Worm (Caenorhabditis elegans) whole organism, midembryonic: ENCODE results near the gene ttll-4.

ENCODE experiments used
- T22C8.4 ChIP-seq: fragments of 200-800 bp; sonication (Bioruptor generic); IDR thresholded peaks from 2 replicates; pipeline ENCODE4 v1.3.6; 2022; ENCODE audit warnings: missing genetic modification characterization, missing compliant biosample characterization
- cog-1 ChIP-seq: sonication (generic microtip); optimal IDR thresholded peaks from 2 replicates; lab custom pipeline; 2016; ENCODE audit warnings: missing genetic modification characterization, missing compliant biosample characterization
- flt-1 ChIP-seq: fragments of 200-800 bp; sonication (Bioruptor generic); IDR thresholded peaks from 2 replicates; pipeline ENCODE4 v1.3.6; 2022; ENCODE audit warnings: missing genetic modification characterization, missing compliant biosample characterization
- klf-2 ChIP-seq: fragments of 200-800 bp; sonication (Bioruptor generic); conservative IDR thresholded peaks from 2 replicates; pipeline ENCODE4 v1.3.6; 2022; ENCODE audit warnings: missing genetic modification reagents, missing genetic modification characterization, missing compliant biosample characterization
- med-1 ChIP-seq: sonication (generic microtip); optimal IDR thresholded peaks from 2 replicates; lab custom pipeline; 2017; ENCODE audit warnings: missing genetic modification characterization, mild to moderate bottlenecking, missing compliant biosample characterization, antibody characterized with exemption, missing genetic modification reagents; ENCODE audit not compliant: insufficient read depth
- ref-1 ChIP-seq: fragments of 200-800 bp; sonication (Bioruptor generic); conservative IDR thresholded peaks from 2 replicates; pipeline ENCODE4 v1.3.6; 2022; ENCODE audit warnings: missing genetic modification reagents, missing genetic modification characterization, missing compliant biosample characterization
- tab-1 ChIP-seq: fragments of 200-800 bp; sonication (Bioruptor generic); IDR thresholded peaks from 2 replicates; pipeline ENCODE4 v1.3.6; 2022; ENCODE audit warnings: missing genetic modification characterization, missing compliant biosample characterization
- ztf-23 ChIP-seq: fragments of 200-800 bp; sonication (Bioruptor generic); IDR thresholded peaks from 2 replicates; pipeline ENCODE4 v1.3.6; 2022; ENCODE audit warnings: missing genetic modification reagents, missing genetic modification characterization, missing compliant biosample characterization
- ztf-29 ChIP-seq: fragments of 200-800 bp; sonication (Bioruptor generic); IDR thresholded peaks from 2 replicates; pipeline ENCODE4 v1.3.6; 2022; ENCODE audit warnings: missing genetic modification reagents, missing genetic modification characterization, missing compliant biosample characterization

The ttll-4 gene

ce11 chrIII:10112958-10113357 lies 11.0 kb upstream of the ttll-4 start, which contains the start of gene vps-29:
vps-29 (minus strand) TSS chrIII:10113058.
- TF ChIP-seq ref-1 (GFP tag; lab: Robert Waterston, UW): no peak
- no peak for TF ChIP-seq flt-1 (GFP tag; lab: Robert Waterston, UW)
- TF ChIP-seq med-1 (GFP tag; lab: Kevin White, UChicago): no peak
- TF ChIP-seq ztf-29 (GFP tag; lab: Robert Waterston, UW): no peak
- TF ChIP-seq cog-1 (tag; lab: Kevin White, UChicago): no peak
- no peak for TF ChIP-seq T22C8.4
- no peak for TF ChIP-seq tab-1 (GFP tag; lab: Robert Waterston, UW)
- no peak for TF ChIP-seq klf-2
- no peak for TF ChIP-seq ztf-23

ce11 chrIII:10114662-10115061 lies 9.3 kb upstream of the ttll-4 start, which contains the start of the genes ZK1128.1 and mett-10:
ZK1128.1 (minus strand) TSS chrIII:10114760.
mett-10 (plus strand) TSS chrIII:10115036.
- TF ChIP-seq ref-1 (GFP tag; lab: Robert Waterston, UW) (no peak), ztf-29 (GFP tag; lab: Robert Waterston, UW) (no peak), cog-1 (tag; lab: Kevin White, UChicago) (no peak), T22C8.4 (no peak), tab-1 (GFP tag; lab: Robert Waterston, UW) (no peak), med-1 (GFP tag; lab: Kevin White, UChicago) (no peak), ztf-23 (no peak), klf-2 (no peak), flt-1 (GFP tag; lab: Robert Waterston, UW) (no peak)

DNA sequence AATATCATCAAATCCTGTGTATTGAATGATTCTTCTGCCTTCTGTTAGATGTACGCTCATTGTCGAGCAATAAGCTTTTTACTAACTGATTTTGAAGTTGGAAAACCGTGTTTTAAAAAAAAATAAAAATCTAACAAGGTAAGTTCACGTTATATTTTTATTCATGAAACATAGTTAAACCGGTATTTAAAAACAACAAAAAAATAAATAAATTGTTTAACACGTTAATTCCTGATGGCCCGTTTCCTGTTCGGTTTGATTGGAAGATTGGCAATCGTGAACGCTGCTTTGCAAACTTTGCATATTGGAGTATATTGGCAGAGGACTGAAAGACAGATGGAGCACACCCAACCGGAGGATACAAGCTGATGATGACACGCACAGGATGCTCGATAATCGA lies 5.2 kb upstream of the ttll-4 start, which contains the start of gene ZK1128.3:
Gene ZK1128.3 (minus strand): TSS at position 101 of the 400 bp plus-strand sequence.
- TF ChIP-seq klf-2 (no peak), tab-1 (GFP tag; lab: Robert Waterston, UW) (no peak), med-1 (GFP tag; lab: Kevin White, UChicago) (no peak), ztf-23 (no peak)

DNA sequence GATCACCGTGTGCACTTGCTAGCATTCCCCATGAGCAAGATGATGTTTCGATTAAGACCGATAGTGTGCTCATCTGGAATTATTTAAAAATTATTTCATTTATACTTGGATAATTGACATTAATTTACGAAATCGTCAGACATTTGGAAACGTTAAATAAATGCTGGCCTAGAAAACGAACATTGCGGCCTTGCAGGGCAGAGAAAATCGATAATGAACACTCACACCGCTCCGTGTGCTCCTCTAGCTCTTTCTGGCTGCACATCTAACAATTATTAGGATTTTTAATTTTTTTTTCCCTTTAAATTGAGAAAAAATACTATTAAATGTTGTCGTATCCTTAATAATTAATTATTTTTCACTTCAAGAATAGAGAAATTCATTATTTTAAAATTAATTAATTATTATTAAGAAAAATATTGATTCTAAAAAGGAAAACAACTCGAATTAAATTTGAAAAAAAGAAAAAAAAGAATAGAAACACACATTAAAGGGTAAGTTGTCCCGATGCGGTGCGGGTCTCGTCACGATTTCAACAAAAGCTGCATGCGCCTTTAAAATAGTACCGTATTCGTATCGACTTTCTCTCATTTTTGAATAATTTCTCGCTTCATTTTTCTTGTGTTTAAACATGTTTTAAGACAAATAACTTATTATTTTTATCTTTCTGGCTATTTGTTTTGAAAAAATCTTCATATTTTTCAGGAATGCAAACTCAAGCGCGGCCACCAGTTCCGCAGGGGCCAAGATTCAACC lies 3.7 kb upstream of the ttll-4 start, which contains the start of the genes gtf-2H3 and ham-3:
Gene gtf-2H3 (minus strand): TSS at position 73 of the 756 bp plus-strand sequence.
Gene ham-3 (plus strand): TSS at position 706 of the 756 bp plus-strand sequence.
- TF ChIP-seq med-1 (GFP tag; lab: Kevin White, UChicago): no peak
- TF ChIP-seq flt-1 (GFP tag; lab: Robert Waterston, UW): no peak
- no peak for TF ChIP-seq klf-2
- TF ChIP-seq T22C8.4: peak; percentile 89
- no peak for TF ChIP-seq cog-1 (tag; lab: Kevin White, UChicago)

DNA sequence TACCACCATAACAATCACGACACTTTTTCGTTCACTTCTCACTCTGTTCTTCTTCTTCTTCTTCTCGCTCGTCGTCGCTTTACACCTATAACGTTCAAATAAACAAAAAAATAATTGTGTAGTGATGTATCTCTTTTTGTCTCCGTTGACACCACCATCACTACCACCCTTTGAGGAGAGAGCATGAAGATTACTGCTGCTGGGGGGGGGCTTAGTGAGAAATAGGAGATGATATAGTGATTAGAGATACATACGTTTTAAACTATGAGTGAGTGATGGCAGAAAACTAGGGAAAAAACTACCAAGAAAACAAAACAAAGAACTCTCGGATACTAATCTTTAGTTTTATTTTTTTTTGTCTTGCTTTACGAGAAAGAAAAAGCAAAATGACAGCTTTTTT lies 2.4 kb downstream of the ttll-4 start:
- TF ChIP-seq ref-1 (GFP tag; lab: Robert Waterston, UW) (no peak), cog-1 (tag; lab: Kevin White, UChicago) (no peak), flt-1 (GFP tag; lab: Robert Waterston, UW) (no peak), ztf-29 (GFP tag; lab: Robert Waterston, UW) (no peak), tab-1 (GFP tag; lab: Robert Waterston, UW) (no peak), med-1 (GFP tag; lab: Kevin White, UChicago) (no peak), T22C8.4 (no peak), ztf-23 (no peak), klf-2 (no peak)

DNA sequence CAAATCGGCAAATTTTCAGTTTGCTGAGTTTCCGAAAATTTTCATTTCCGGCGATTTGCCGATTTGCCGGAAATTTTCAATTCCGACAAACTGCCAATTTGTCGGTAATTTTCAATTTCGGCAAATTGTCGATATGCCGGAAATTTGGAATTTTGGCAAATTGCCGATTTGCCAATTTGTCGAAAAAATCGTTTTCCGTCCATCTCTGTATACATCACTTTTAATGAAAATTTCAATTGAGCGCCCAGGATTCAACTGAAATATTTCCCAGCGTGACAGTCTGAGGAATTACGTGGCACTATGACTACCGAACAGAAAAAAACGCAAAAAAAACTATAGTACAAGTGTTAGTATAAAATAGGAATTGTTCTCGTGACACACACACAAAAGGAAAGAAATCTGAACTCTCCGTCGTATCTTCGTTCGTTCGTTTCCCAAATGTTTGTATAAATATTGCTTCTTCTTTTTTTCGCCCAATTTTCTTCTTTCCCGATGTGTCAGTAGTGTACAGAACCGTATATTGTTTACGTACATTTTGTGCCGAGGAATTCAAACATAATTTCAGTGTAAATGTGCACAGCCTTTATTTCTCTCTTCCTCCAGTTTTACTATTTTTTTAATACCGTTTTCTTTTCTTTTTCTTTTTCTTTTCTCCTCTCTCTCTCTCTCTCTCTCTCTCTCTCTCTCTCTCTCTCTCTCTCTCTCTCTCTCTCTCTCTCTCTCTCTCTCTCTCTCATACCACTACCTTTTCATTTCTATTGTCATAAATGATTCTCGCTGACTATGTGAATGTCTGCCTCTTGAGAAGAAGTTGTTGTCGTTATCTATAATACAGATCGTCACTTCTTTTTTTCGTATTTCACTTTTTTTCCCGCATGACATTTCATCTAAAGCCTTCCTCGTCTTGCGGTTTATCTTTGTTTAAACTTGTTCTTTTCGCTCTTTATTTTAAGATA lies 8.8 kb downstream of the ttll-4 start:
- TF ChIP-seq ref-1 (GFP tag; lab: Robert Waterston, UW) (no peak), tab-1 (GFP tag; lab: Robert Waterston, UW) (no peak), ztf-29 (GFP tag; lab: Robert Waterston, UW) (no peak)

DNA sequence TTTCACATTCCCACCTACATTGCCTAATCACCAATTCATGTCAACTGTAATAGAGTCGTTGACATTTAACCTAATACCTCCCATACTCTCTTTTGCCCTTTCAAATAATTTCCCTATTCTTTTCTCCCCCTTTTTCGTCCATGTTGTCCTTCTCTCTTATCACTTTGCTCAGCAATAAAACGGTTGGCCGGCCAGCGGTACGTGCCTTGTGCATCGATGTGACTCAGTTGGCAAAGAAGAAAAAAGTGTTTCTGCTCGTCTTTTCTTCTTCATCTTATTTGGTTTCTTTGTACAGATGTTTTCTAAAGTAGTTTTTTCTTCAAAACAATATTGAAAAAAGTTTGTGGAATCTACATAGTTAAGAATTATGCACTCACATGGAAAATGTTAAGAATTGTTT lies 10.5 kb downstream of the ttll-4 start:
- no peak for TF ChIP-seq flt-1 (GFP tag; lab: Robert Waterston, UW)
- TF ChIP-seq tab-1 (GFP tag; lab: Robert Waterston, UW): no peak
- no peak for TF ChIP-seq T22C8.4
- no peak for TF ChIP-seq med-1 (GFP tag; lab: Kevin White, UChicago)
- no peak for TF ChIP-seq ref-1 (GFP tag; lab: Robert Waterston, UW)
- no peak for TF ChIP-seq klf-2
- no peak for TF ChIP-seq cog-1 (tag; lab: Kevin White, UChicago)
- TF ChIP-seq ztf-29 (GFP tag; lab: Robert Waterston, UW): no peak
- no peak for TF ChIP-seq ztf-23

ce11 chrIII:10136778-10137177 lies 12.8 kb downstream of the ttll-4 start, which contains the start of gene ZK1128.7:
ZK1128.7 (plus strand) TSS chrIII:10137006.
- no peak for TF ChIP-seq ztf-23
- TF ChIP-seq ref-1 (GFP tag; lab: Robert Waterston, UW): no peak
- no peak for TF ChIP-seq med-1 (GFP tag; lab: Kevin White, UChicago)
- no peak for TF ChIP-seq flt-1 (GFP tag; lab: Robert Waterston, UW)
- TF ChIP-seq cog-1 (tag; lab: Kevin White, UChicago): no peak
- no peak for TF ChIP-seq ztf-29 (GFP tag; lab: Robert Waterston, UW)
- no peak for TF ChIP-seq T22C8.4
- no peak for TF ChIP-seq tab-1 (GFP tag; lab: Robert Waterston, UW)
- TF ChIP-seq klf-2: no peak

ce11 chrIII:10140732-10141131 lies 16.7 kb downstream of the ttll-4 start, which contains the start of gene K08E5.6:
K08E5.6 (plus strand) TSS chrIII:10141032.
- TF ChIP-seq ztf-23: no peak
- no peak for TF ChIP-seq ref-1 (GFP tag; lab: Robert Waterston, UW)
- TF ChIP-seq flt-1 (GFP tag; lab: Robert Waterston, UW): no peak
- TF ChIP-seq klf-2: no peak
- no peak for TF ChIP-seq med-1 (GFP tag; lab: Kevin White, UChicago)
- no peak for TF ChIP-seq ztf-29 (GFP tag; lab: Robert Waterston, UW)
- TF ChIP-seq T22C8.4: no peak
- no peak for TF ChIP-seq cog-1 (tag; lab: Kevin White, UChicago)
- no peak for TF ChIP-seq tab-1 (GFP tag; lab: Robert Waterston, UW)
